Fruit fly (Drosophila melanogaster): ENCODE data around the gene opm.

Gene opm

DNA sequence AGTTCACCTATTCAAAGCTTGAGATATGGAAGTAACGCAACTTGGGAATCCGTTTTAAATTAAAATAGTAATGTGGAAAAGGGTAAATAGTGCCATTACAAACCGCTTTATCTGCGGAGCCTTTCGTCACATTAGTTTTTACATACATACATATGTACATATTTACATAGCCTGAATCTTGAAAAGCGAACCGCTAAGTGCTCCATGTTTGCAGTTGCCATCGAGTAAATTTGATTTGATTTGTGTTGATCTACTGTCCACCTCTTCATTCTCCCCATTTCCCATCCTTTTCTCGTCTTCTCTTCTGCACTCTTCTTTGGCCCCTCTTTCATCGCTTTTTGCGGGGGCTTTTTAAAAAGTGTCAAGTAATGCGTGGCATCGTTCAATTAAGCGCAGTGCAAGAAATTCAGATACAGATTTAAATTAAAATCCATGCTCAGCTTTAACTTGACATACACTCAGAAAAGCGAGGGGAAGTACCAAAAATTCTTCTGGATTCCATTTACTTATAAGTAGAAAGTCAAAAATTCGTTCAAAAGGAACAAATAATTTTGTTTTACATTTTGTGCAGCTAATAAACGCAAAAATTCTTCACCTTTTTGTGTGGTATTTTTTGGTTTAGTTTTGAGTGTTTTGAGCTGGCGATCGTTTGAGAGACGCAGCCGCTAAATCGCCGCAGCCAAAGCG, 23.1 kb downstream of the opm start (continued):
- peak; percentile 96 for TF ChIP-seq Med (GFP tag)
- TF ChIP-seq ab (GFP tag; optimal IDR thresholded peaks at IDR 0.05): peak; percentile 23
- peak; percentile 95 for TF ChIP-seq lab (GFP tag; optimal IDR thresholded peaks at IDR 0.05)
- peak; percentile 65 for TF ChIP-seq maf-S (GFP tag; optimal IDR thresholded peaks at IDR 0.05)
- TF ChIP-seq CG14965 (GFP tag; optimal IDR thresholded peaks at IDR 0.05; ENCODE audit: borderline replicate concordance): peak; percentile 81
- peak; percentile 80 for TF ChIP-seq CG7556 (GFP tag; optimal IDR thresholded peaks at IDR 0.05)
- peak; percentile 65 for TF ChIP-seq rib (GFP tag; IDR thresholded peaks at IDR 0.05)
- peak; percentile 31; the same call in 1 of the 2 replicates for TF ChIP-seq MBD-R2 (GFP tag; IDR thresholded peaks at IDR 0.05)
- TF ChIP-seq CG3407 (GFP tag; optimal IDR thresholded peaks at IDR 0.05): peak; percentile 96
- TF ChIP-seq slou (GFP tag; optimal IDR thresholded peaks at IDR 0.05): peak; percentile 75
- peak; percentile 68 for TF ChIP-seq da (GFP tag; optimal IDR thresholded peaks at IDR 0.05)
- TF ChIP-seq Lhr (GFP tag; optimal IDR thresholded peaks at IDR 0.05): peak; percentile 83
- peak; percentile 87 for TF ChIP-seq seq (GFP tag; IDR thresholded peaks at IDR 0.05)
- TF ChIP-seq gem (tag; optimal IDR thresholded peaks at IDR 0.05): peak; percentile 79
- peak; percentile 68 for TF ChIP-seq CG12391 (tag; optimal IDR thresholded peaks at IDR 0.05)
- TF ChIP-seq CG10565 (GFP tag; optimal IDR thresholded peaks at IDR 0.05): peak; percentile 55
- TF ChIP-seq CG12659 (GFP tag; optimal IDR thresholded peaks at IDR 0.05): peak; percentile 88
- TF ChIP-seq CG18619 (GFP tag; optimal IDR thresholded peaks at IDR 0.05): peak; percentile 89
- no peak for TF ChIP-seq Dll (GFP tag; IDR thresholded peaks at IDR 0.05; ENCODE audit: partially characterized antibody)
- peak; percentile 67 for TF ChIP-seq pb (GFP tag; optimal IDR thresholded peaks at IDR 0.05)
- peak; percentile 74 for TF ChIP-seq Sox102F (GFP tag; optimal IDR thresholded peaks at IDR 0.05)
- TF ChIP-seq nerfin-2 (GFP tag; IDR thresholded peaks at IDR 0.05; ENCODE audit: partially characterized antibody): no peak
- TF ChIP-seq CG1603 (tag; optimal IDR thresholded peaks at IDR 0.05): peak; percentile 88
- peak; percentile 45 for TF ChIP-seq NfI (GFP tag; optimal IDR thresholded peaks at IDR 0.05)
- peak; percentile 93 for TF ChIP-seq sr (GFP tag; IDR thresholded peaks at IDR 0.05)
- TF ChIP-seq Mad (GFP tag; optimal IDR thresholded peaks at IDR 0.05): peak; percentile 58
- TF ChIP-seq E2f2 (GFP tag; IDR thresholded peaks at IDR 0.05): peak; percentile 50; the same call in 1 of the 2 replicates
- no peak for TF ChIP-seq Hr39 (optimal IDR thresholded peaks at IDR 0.05)
- TF ChIP-seq lilli (GFP tag; optimal IDR thresholded peaks at IDR 0.05): no peak
- peak; percentile 36 for TF ChIP-seq CG7839 (tag; optimal IDR thresholded peaks at IDR 0.05)
- TF ChIP-seq CG10431 (GFP tag; optimal IDR thresholded peaks at IDR 0.05): peak; percentile 89
- TF ChIP-seq CoRest (tag; optimal IDR thresholded peaks at IDR 0.05): peak; percentile 65
- TF ChIP-seq CG6272 (GFP tag; IDR thresholded peaks at IDR 0.05): no peak
- TF ChIP-seq Atf6 (GFP tag; IDR thresholded peaks at IDR 0.05): peak; percentile 78
- no peak; the same call in 2 of the 3 replicates for TF ChIP-seq tgo (GFP tag; IDR thresholded peaks at IDR 0.05)
- peak; percentile 64; the same call in 2 of the 3 replicates for TF ChIP-seq Optix (GFP tag; IDR thresholded peaks at IDR 0.05)
- no peak for TF ChIP-seq fu2 (GFP tag; optimal IDR thresholded peaks at IDR 0.05)
- TF ChIP-seq twi (tag; optimal IDR thresholded peaks at IDR 0.05): no peak
- no peak for TF ChIP-seq C15 (GFP tag; IDR thresholded peaks at IDR 0.05)
- peak; percentile 88 for TF ChIP-seq gsb-n (tag; optimal IDR thresholded peaks at IDR 0.05)
- no peak for TF ChIP-seq wor (GFP tag; IDR thresholded peaks at IDR 0.05)
- TF ChIP-seq CG8089 (GFP tag; optimal IDR thresholded peaks at IDR 0.05): peak; percentile 89
- TF ChIP-seq Dfd (GFP tag; optimal IDR thresholded peaks at IDR 0.05): no peak
- TF ChIP-seq H2.0 (GFP tag; IDR thresholded peaks at IDR 0.05): peak; percentile 27; the same call in 1 of the 2 replicates
- TF ChIP-seq Bdp1 (GFP tag; optimal IDR thresholded peaks at IDR 0.05): peak; percentile 82
- TF ChIP-seq lov (optimal IDR thresholded peaks at IDR 0.05): no peak
- peak; percentile 91 for TF ChIP-seq lov (GFP tag; IDR thresholded peaks at IDR 0.05)
- TF ChIP-seq cad (GFP tag; optimal IDR thresholded peaks at IDR 0.05): no peak
- peak; percentile 20 for TF ChIP-seq CG10267 (tag; optimal IDR thresholded peaks at IDR 0.05)
- TF ChIP-seq CG32532 (GFP tag; IDR thresholded peaks at IDR 0.05): peak; percentile 12
- peak; percentile 65 for TF ChIP-seq NK7.1 (GFP tag; optimal IDR thresholded peaks at IDR 0.05)
